Worm (Caenorhabditis elegans): ENCODE data around the gene C33G3.5.

C33G3.5 gene

DNA sequence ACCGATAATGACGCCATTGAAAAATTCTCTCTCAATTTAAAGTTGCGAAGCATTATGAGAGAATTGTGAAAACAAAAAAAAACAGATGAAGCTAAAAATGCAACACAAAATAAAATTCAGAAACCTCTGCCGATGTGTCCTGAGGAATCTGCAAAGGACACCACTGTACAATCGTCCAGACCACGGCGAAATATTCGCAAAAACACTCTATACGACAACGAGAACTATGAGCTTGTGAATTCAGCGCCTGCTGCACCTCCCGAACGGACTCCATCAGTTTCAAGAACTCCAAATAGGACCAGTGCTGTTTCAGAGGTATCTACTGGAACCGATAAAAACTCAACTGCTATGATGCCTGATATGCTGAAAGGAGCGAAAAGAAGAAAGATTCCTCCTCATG lies 24.0 kb upstream of the C33G3.5 start:
- TF ChIP-seq C04F5.9 (tag; optimal IDR thresholded peaks at IDR 0.05), result no peak
- no peak for TF ChIP-seq efl-1 (optimal IDR thresholded peaks at IDR 0.05)
- peak in 1 of 2 experiments; percentile 42 for TF ChIP-seq efl-1 (GFP tag; optimal IDR thresholded peaks at IDR 0.05 in 1 of 2)

DNA sequence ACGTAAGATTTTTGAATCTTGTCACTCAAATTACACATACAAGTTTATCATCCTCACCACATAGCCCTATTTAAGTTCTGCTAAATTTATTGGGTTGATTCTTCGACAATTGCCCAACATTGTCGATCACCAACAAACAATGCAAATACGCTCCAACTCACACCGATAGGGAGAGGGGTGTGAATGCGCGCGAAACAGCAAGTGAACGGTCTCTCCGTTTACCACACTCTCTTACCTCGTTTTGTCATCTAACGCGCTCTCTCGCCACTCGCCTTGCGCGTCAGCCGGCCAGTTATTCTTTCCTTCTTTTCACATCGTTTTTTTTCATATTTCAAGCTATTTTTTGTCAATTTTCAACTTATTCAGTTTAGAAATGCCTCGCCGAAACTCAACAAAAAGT lies 23.5 kb upstream of the C33G3.5 start, which contains the start of gene F16B12.6:
F16B12.6 (plus strand) TSS at position 331 of the 400 bp plus-strand sequence.
- TF ChIP-seq lsy-2 (tag; optimal IDR thresholded peaks at IDR 0.05), result peak; percentile 71 to 83
- TF ChIP-seq lin-35 (GFP tag; optimal IDR thresholded peaks at IDR 0.05), result peak; percentile 94
- TF ChIP-seq unc-130 (tag; optimal IDR thresholded peaks at IDR 0.05), result peak; percentile 19
- peak; percentile 75 for TF ChIP-seq skn-1 (tag; optimal IDR thresholded peaks at IDR 0.05)
- TF ChIP-seq tlp-1 (tag; optimal IDR thresholded peaks at IDR 0.05), result no peak
- TF ChIP-seq ceh-88 (GFP tag; IDR thresholded peaks at IDR 0.05), result peak; percentile 57; the same call in 1 of the 2 replicates
- no peak for TF ChIP-seq sptf-1 (tag; optimal IDR thresholded peaks at IDR 0.05)
- peak; percentile 90 for TF ChIP-seq nhr-85 (tag)
- no peak for TF ChIP-seq hpl-2 (GFP tag; optimal IDR thresholded peaks at IDR 0.05)
- TF ChIP-seq F16B12.6 (tag; optimal IDR thresholded peaks at IDR 0.05), result peak; percentile 77
- TF ChIP-seq nhr-77 (tag; optimal IDR thresholded peaks at IDR 0.05), result peak; percentile 63
- peak; percentile 47; the same call in 1 of the 2 replicates for TF ChIP-seq mab-9 (GFP tag; IDR thresholded peaks at IDR 0.05)
- TF ChIP-seq ets-5 (GFP tag; IDR thresholded peaks at IDR 0.05), result no peak
- peak; percentile 68 for TF ChIP-seq nhr-90 (tag; optimal IDR thresholded peaks at IDR 0.05; ENCODE audit: poor library complexity)
- no peak for TF ChIP-seq nhr-11 (tag; optimal IDR thresholded peaks at IDR 0.05)
- TF ChIP-seq nhr-237 (tag; optimal IDR thresholded peaks at IDR 0.05), result no peak
- no peak for TF ChIP-seq pqm-1 (tag; optimal IDR thresholded peaks at IDR 0.05)
- TF ChIP-seq tbx-2 (tag; optimal IDR thresholded peaks at IDR 0.05), result peak; percentile 87
- peak; percentile 72 for TF ChIP-seq rnt-1 (tag; optimal IDR thresholded peaks at IDR 0.05)
- peak; percentile 44 for TF ChIP-seq egl-13 (tag; optimal IDR thresholded peaks at IDR 0.05)
- TF ChIP-seq fkh-4 (tag; optimal IDR thresholded peaks at IDR 0.05; ENCODE audit: borderline replicate concordance), result no peak
- TF ChIP-seq fkh-10 (GFP tag; optimal IDR thresholded peaks at IDR 0.05), result peak; percentile 28
- peak; percentile 82 for TF ChIP-seq swsn-7 (tag; optimal IDR thresholded peaks at IDR 0.05)
- TF ChIP-seq lin-15B (tag; optimal IDR thresholded peaks at IDR 0.05), result peak; percentile 88
- TF ChIP-seq nhr-71 (tag; optimal IDR thresholded peaks at IDR 0.05), result peak; percentile 88
- peak; percentile 72 for TF ChIP-seq snpc-4 (tag; optimal IDR thresholded peaks at IDR 0.05)
- no peak for TF ChIP-seq aha-1 (tag; optimal IDR thresholded peaks at IDR 0.05)
- TF ChIP-seq elt-3 (tag; optimal IDR thresholded peaks at IDR 0.05), result peak in 3 of 6 experiments; percentile 8 to 46 (median 34)
- TF ChIP-seq lin-14 (GFP tag; optimal IDR thresholded peaks at IDR 0.05), result peak; percentile 97
- no peak for TF ChIP-seq zip-4 (GFP tag; optimal IDR thresholded peaks at IDR 0.05)
- TF ChIP-seq ceh-82 (tag; optimal IDR thresholded peaks at IDR 0.05), result peak; percentile 56 to 91 (median 64)
- peak; percentile 85 for TF ChIP-seq mep-1 (tag; optimal IDR thresholded peaks at IDR 0.05)
- TF ChIP-seq C04F5.9 (tag; optimal IDR thresholded peaks at IDR 0.05), result peak; percentile 16
- TF ChIP-seq lir-3 (tag; optimal IDR thresholded peaks at IDR 0.05; ENCODE audit: poor library complexity), result peak; percentile 13
- TF ChIP-seq C16A3.4 (tag; optimal IDR thresholded peaks at IDR 0.05), result peak; percentile 79
- no peak for TF ChIP-seq ztf-11 (tag; optimal IDR thresholded peaks at IDR 0.05)
- TF ChIP-seq snu-23 (GFP tag; optimal IDR thresholded peaks at IDR 0.05), result peak; percentile 91
- TF ChIP-seq nhr-20 (tag; optimal IDR thresholded peaks at IDR 0.05), result peak; percentile 85
- TF ChIP-seq blmp-1 (tag; optimal IDR thresholded peaks at IDR 0.05), result peak; percentile 59
- peak; percentile 78 for TF ChIP-seq fos-1 (tag; optimal IDR thresholded peaks at IDR 0.05)
- peak; percentile 71 for TF ChIP-seq nhr-19 (GFP tag; conservative IDR thresholded peaks at IDR 0.05)
- peak; percentile 81 to 99 for TF ChIP-seq efl-1 (optimal IDR thresholded peaks at IDR 0.05)
- TF ChIP-seq efl-1 (GFP tag; optimal IDR thresholded peaks at IDR 0.05 in 1 of 2), result peak; percentile 79 to 97
- peak; percentile 71 for TF ChIP-seq isw-1 (GFP tag; IDR thresholded peaks at IDR 0.05)
- peak; percentile 53 for TF ChIP-seq aly-2 (tag; optimal IDR thresholded peaks at IDR 0.05)
- TF ChIP-seq nhr-28 (tag; optimal IDR thresholded peaks at IDR 0.05), result no peak
- peak; percentile 78 for TF ChIP-seq lin-13 (GFP tag; optimal IDR thresholded peaks at IDR 0.05)
- TF ChIP-seq mdl-1 (tag; optimal IDR thresholded peaks at IDR 0.05), result peak in 1 of 2 experiments; percentile 44
- peak; percentile 54 for TF ChIP-seq dsc-1 (tag; optimal IDR thresholded peaks at IDR 0.05)
- peak; percentile 86 to 90 (median 88) for TF ChIP-seq dpl-1 (GFP tag; optimal IDR thresholded peaks at IDR 0.05)
- no peak for TF ChIP-seq lin-39 (tag; optimal IDR thresholded peaks at IDR 0.05)

All from whole organism, L1 larva.